Fruit fly (Drosophila melanogaster) whole organism, wandering third instar larva: Measurements from ENCODE around the gene Orc2.

Experiments
- Abd-B ChIP-seq: fragments of >200 bp; optimal IDR thresholded peaks from 2 replicates; lab custom pipeline; 2017; ENCODE audit warnings: missing biosample characterization, missing genetic modification characterization
- CG32264 ChIP-seq: fragments of 200-800 bp; sonication (Bioruptor generic); optimal IDR thresholded peaks from 2 replicates; lab custom pipeline; 2016; ENCODE audit warnings: missing biosample characterization, missing genetic modification characterization
- CG9705 ChIP-seq: fragments of 200-800 bp; sonication (Bioruptor generic); optimal IDR thresholded peaks from 2 replicates; lab custom pipeline; 2018; ENCODE audit warnings: missing biosample characterization, mild to moderate bottlenecking, missing genetic modification characterization
- Dif ChIP-seq: fragments of 200-275, 200-300 bp; sonication (Bioruptor generic); optimal IDR thresholded peaks from 2 replicates; lab custom pipeline; 2018; ENCODE audit warnings: missing biosample characterization, missing genetic modification characterization; ENCODE audit not compliant: partially characterized antibody
- GATAd ChIP-seq: sonication (Bioruptor generic); optimal IDR thresholded peaks from 2 replicates; lab custom pipeline; 2016; ENCODE audit warnings: missing biosample characterization, missing genetic modification characterization
- HLH106 ChIP-seq: fragments of 200-800 bp; optimal IDR thresholded peaks from 3 replicates; lab custom pipeline; 2019; ENCODE audit warnings: missing biosample characterization, mild to moderate bottlenecking, missing genetic modification characterization, moderate library complexity
- Hnf4 ChIP-seq: fragments of 200-800 bp; sonication (Bioruptor generic); optimal IDR thresholded peaks from 2 replicates; lab custom pipeline; 2016; ENCODE audit warnings: missing biosample characterization, mild to moderate bottlenecking, missing genetic modification characterization
- Hr78 ChIP-seq: fragments of >200 bp; optimal IDR thresholded peaks from 2 replicates; lab custom pipeline; 2017; ENCODE audit warnings: missing biosample characterization, missing genetic modification characterization
- Hr83 ChIP-seq: fragments of 200-300 bp; sonication (Bioruptor generic); optimal IDR thresholded peaks from 2 replicates; lab custom pipeline; 2016; ENCODE audit warnings: missing biosample characterization, mild to moderate bottlenecking, missing genetic modification characterization, moderate library complexity; ENCODE audit not compliant: poor library complexity, severe bottlenecking
- Jra ChIP-seq: sonication (Bioruptor generic); optimal IDR thresholded peaks from 2 replicates; lab custom pipeline; 2016; ENCODE audit warnings: missing biosample characterization, missing genetic modification characterization
- Mio ChIP-seq: sonication (Bioruptor generic); optimal IDR thresholded peaks from 2 replicates; lab custom pipeline; 2016; ENCODE audit warnings: missing biosample characterization, missing genetic modification characterization
- N ChIP-seq: fragments of >200 bp; optimal IDR thresholded peaks from 2 replicates; lab custom pipeline; 2018; ENCODE audit warnings: missing biosample characterization, missing external identifiers, missing genetic modification characterization
- OdsH ChIP-seq: fragments of 200-800 bp; sonication (Bioruptor generic); optimal IDR thresholded peaks from 2 replicates; lab custom pipeline; 2016; ENCODE audit warnings: missing biosample characterization, mild to moderate bottlenecking, missing genetic modification characterization
- Rel ChIP-seq, 2 experiments: fragments of 200-800 bp; sonication (Bioruptor generic) in 1 of 2; optimal IDR thresholded peaks; 2 replicates in 1 of 2; 3 replicates in 1 of 2; lab custom pipeline; 2016 to 2019; ENCODE audit warnings: mild to moderate bottlenecking in 2 of 2, missing biosample characterization in 2 of 2, missing genetic modification characterization in 2 of 2, moderate library complexity in 1 of 2
- Sp1 ChIP-seq: fragments of 200-800 bp; sonication (Bioruptor generic); optimal IDR thresholded peaks from 3 replicates; lab custom pipeline; 2019; ENCODE audit warnings: missing biosample characterization, mild to moderate bottlenecking, missing genetic modification characterization, moderate library complexity
- Vsx2 ChIP-seq: fragments of 200-300, 225-300 bp; sonication (Bioruptor generic); optimal IDR thresholded peaks from 2 replicates; lab custom pipeline; 2018; ENCODE audit warnings: missing biosample characterization, missing genetic modification characterization; ENCODE audit not compliant: partially characterized antibody
- br ChIP-seq: fragments of 200-800 bp; sonication (Bioruptor generic); optimal IDR thresholded peaks from 2 replicates; lab custom pipeline; 2016; ENCODE audit warnings: missing biosample characterization, missing genetic modification characterization
- brk ChIP-seq: fragments of 200-800 bp; sonication (Bioruptor generic); optimal IDR thresholded peaks from 2 replicates; lab custom pipeline; 2016; ENCODE audit warnings: missing biosample characterization, mild to moderate bottlenecking, missing genetic modification characterization
- dl ChIP-seq, 2 experiments: fragments of 175-275, 200-275 bp in 1 of 2; fragments of 200-275 bp in 1 of 2; sonication (Bioruptor generic); optimal IDR thresholded peaks; lab custom pipeline; 2018; ENCODE audit warnings: mild to moderate bottlenecking in 2 of 2, missing biosample characterization in 2 of 2, missing genetic modification characterization in 2 of 2, moderate library complexity in 2 of 2; ENCODE audit not compliant: partially characterized antibody in 2 of 2, insufficient read depth in 1 of 2
- dmrt93B ChIP-seq: fragments of 200-800 bp; sonication (Bioruptor generic); optimal IDR thresholded peaks from 2 replicates; lab custom pipeline; 2018; ENCODE audit warnings: missing biosample characterization, mild to moderate bottlenecking, missing genetic modification characterization
- ey ChIP-seq: fragments of 200-800 bp; sonication (Bioruptor generic); optimal IDR thresholded peaks from 2 replicates; lab custom pipeline; 2016; ENCODE audit warnings: missing biosample characterization, missing genetic modification characterization
- foxo ChIP-seq, 2 experiments: fragments of 200-800 bp; sonication (Bioruptor generic); optimal IDR thresholded peaks; 2 replicates in 1 of 2; 3 replicates in 1 of 2; lab custom pipeline; 2016 to 2017; ENCODE audit warnings: missing biosample characterization in 2 of 2, missing genetic modification characterization in 2 of 2
- fru ChIP-seq: fragments of 200-800 bp; sonication (Bioruptor generic); optimal IDR thresholded peaks from 3 replicates; lab custom pipeline; 2016; ENCODE audit warnings: missing biosample characterization, mild to moderate bottlenecking, missing genetic modification characterization
- h ChIP-seq: fragments of 200-800 bp; sonication (Bioruptor generic); optimal IDR thresholded peaks from 3 replicates; lab custom pipeline; 2016; ENCODE audit warnings: missing biosample characterization, mild to moderate bottlenecking, missing genetic modification characterization
- jim ChIP-seq: fragments of 175-275, 200-325 bp; sonication (Bioruptor generic); optimal IDR thresholded peaks from 2 replicates; lab custom pipeline; 2016; ENCODE audit warnings: missing biosample characterization, mild to moderate bottlenecking, missing genetic modification characterization
- lola ChIP-seq: fragments of >200 bp; optimal IDR thresholded peaks from 2 replicates; lab custom pipeline; 2017; ENCODE audit warnings: missing biosample characterization, missing genetic modification characterization
- psq ChIP-seq: fragments of 200-800 bp; sonication (Bioruptor generic); optimal IDR thresholded peaks from 3 replicates; lab custom pipeline; 2017; ENCODE audit warnings: missing biosample characterization, mild to moderate bottlenecking, missing genetic modification characterization, moderate library complexity
- rgr ChIP-seq: fragments of 200-800 bp; sonication (Bioruptor generic); optimal IDR thresholded peaks from 3 replicates; lab custom pipeline; 2016; ENCODE audit warnings: missing biosample characterization, mild to moderate bottlenecking, missing genetic modification characterization
- sage ChIP-seq: fragments of 200-800 bp; sonication (Bioruptor generic); optimal IDR thresholded peaks from 2 replicates; lab custom pipeline; 2016; ENCODE audit warnings: missing biosample characterization, mild to moderate bottlenecking, missing genetic modification characterization
- sv ChIP-seq: fragments of 200-800 bp; sonication (Bioruptor generic); optimal IDR thresholded peaks from 3 replicates; lab custom pipeline; 2016; ENCODE audit warnings: missing biosample characterization, missing genetic modification characterization
- tai ChIP-seq: sonication (Bioruptor generic); optimal IDR thresholded peaks from 2 replicates; lab custom pipeline; 2016; ENCODE audit warnings: missing biosample characterization, missing genetic modification characterization
- usp ChIP-seq: fragments of >200 bp; optimal IDR thresholded peaks from 2 replicates; lab custom pipeline; 2017; ENCODE audit warnings: missing biosample characterization, missing genetic modification characterization
- woc ChIP-seq: sonication (Bioruptor generic); optimal IDR thresholded peaks from 2 replicates; lab custom pipeline; 2016; ENCODE audit warnings: missing biosample characterization, mild to moderate bottlenecking, missing genetic modification characterization

Orc2 gene

dm6 chr3R:13941390-13941789 is 23.3 kb upstream of the Orc2 start:
- no peak for TF ChIP-seq usp (GFP tag; lab: Kevin White, UChicago)
- TF ChIP-seq HLH106 (tag; lab: Kevin White, UChicago): peak; percentile 65
- peak; percentile 65 for TF ChIP-seq h
- TF ChIP-seq dl (GFP tag; optimal IDR thresholded peaks at IDR 0.05; lab: Kevin White, UChicago; ENCODE audit: insufficient read depth in 1 of 2, partially characterized antibody in 2 of 2): no peak
- TF ChIP-seq fru: peak; percentile 63
- peak; percentile 6 for TF ChIP-seq tai (GFP tag; lab: Kevin White, UChicago)
- no peak for TF ChIP-seq Mio (GFP tag; lab: Kevin White, UChicago)
- peak; percentile 29 for TF ChIP-seq woc (GFP tag; lab: Kevin White, UChicago)
- TF ChIP-seq Abd-B (GFP tag; lab: Kevin White, UChicago): no peak
- no peak for TF ChIP-seq CG32264 (GFP tag; lab: Kevin White, UChicago)
- TF ChIP-seq ey (GFP tag; lab: Kevin White, UChicago): peak; percentile 45
- TF ChIP-seq sv (GFP tag; lab: Kevin White, UChicago): no peak
- peak; percentile 59 for TF ChIP-seq OdsH (GFP tag; lab: Kevin White, UChicago)
- peak in 1 of 2 experiments; percentile 70 for TF ChIP-seq foxo (GFP tag; optimal IDR thresholded peaks at IDR 0.05; lab: Kevin White, UChicago)
- no peak for TF ChIP-seq Vsx2
- TF ChIP-seq jim (GFP tag; lab: Kevin White, UChicago): no peak
- TF ChIP-seq psq: peak; percentile 28
- TF ChIP-seq sage (GFP tag; lab: Kevin White, UChicago): peak; percentile 4
- TF ChIP-seq br (GFP tag; lab: Kevin White, UChicago): peak; percentile 20
- peak; percentile 22 for TF ChIP-seq CG9705 (GFP tag; lab: Kevin White, UChicago)
- TF ChIP-seq rgr: peak; percentile 52
- TF ChIP-seq Sp1: peak; percentile 64
- peak; percentile 50 for TF ChIP-seq dmrt93B (GFP tag; lab: Kevin White, UChicago)
- no peak for TF ChIP-seq Hnf4 (GFP tag; lab: Kevin White, UChicago)
- peak; percentile 17 for TF ChIP-seq brk
- TF ChIP-seq Hr83 (GFP tag; lab: Kevin White, UChicago): no peak
- TF ChIP-seq Hr78 (GFP tag; lab: Kevin White, UChicago): no peak
- no peak for TF ChIP-seq GATAd (GFP tag; lab: Kevin White, UChicago)
- no peak for TF ChIP-seq Dif

DNA sequence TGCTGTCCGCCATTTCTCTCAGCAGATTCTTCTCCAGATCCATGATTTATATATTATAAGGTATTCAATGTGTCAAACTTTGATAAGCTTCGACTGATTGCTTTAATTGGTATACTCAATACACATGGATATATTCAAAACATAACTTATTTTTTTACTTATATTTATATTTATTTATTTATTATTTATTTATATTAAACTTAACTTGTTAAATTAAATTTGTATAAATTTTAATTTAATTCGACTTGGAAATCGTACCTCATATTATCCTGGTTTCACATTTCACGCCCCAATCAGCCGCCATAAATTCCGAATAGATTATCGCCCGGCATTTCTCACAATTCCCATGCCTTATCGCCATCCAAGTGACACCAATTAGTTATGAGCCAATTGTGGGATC is 21.3 kb upstream of the Orc2 start, which contains the start of gene Art9:
Gene Art9, minus strand, starts transcription at position 101 of the 400 bp plus-strand sequence.
- no peak for TF ChIP-seq HLH106 (tag; lab: Kevin White, UChicago)
- TF ChIP-seq N (GFP tag; lab: Kevin White, UChicago): no peak
- no peak for TF ChIP-seq Dif
- no peak for TF ChIP-seq sv (GFP tag; lab: Kevin White, UChicago)

DNA sequence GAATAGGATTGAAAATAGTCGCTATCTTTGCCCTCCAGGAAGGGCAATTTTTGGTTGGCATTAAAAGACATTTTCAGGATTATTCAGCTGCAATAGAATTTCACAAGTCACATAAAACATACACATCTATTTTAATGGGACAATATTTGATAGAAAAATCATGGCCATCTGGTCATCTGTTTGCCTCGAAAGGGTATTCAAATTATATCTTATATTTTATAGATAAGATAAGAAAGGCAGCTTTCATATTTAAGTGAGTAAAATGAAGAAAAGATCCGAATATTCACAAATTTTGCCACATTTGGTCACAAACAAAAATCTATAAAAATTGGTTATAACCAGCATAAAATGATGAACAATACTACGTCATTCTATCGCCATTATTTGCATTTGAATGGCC is 19.0 kb upstream of the Orc2 start, which contains the start of gene Art6:
Gene Art6, minus strand, starts transcription at position 101 of the 400 bp plus-strand sequence.
- TF ChIP-seq Rel (GFP tag; optimal IDR thresholded peaks at IDR 0.05; lab: Kevin White, UChicago) (no peak), Rel (tag; optimal IDR thresholded peaks at IDR 0.05; lab: Kevin White, UChicago) (no peak)

dm6 chr3R:13946117-13946516 is 18.6 kb upstream of the Orc2 start:
- TF ChIP-seq lola (GFP tag; lab: Kevin White, UChicago): no peak
- TF ChIP-seq CG9705 (GFP tag; lab: Kevin White, UChicago): no peak
- TF ChIP-seq GATAd (GFP tag; lab: Kevin White, UChicago): no peak
- TF ChIP-seq woc (GFP tag; lab: Kevin White, UChicago): no peak
- no peak for TF ChIP-seq N (GFP tag; lab: Kevin White, UChicago)

DNA sequence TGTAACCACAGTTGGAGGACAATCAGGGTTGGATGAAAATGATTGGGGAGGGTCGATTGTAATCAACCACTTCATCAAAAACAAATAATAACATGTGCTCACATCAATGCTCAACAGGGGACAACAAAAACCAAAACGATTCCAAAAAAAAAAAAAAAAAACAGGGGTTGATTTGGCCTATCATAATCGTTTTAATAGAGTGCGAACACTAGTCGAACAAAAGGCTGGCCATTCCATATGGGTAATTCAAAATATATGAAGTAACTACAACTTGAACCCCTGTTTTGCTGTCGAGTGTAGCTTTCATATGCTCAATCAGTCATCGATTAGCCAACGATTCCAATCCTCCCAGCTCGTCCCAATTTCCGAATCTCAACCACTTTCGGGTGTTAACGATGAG is 17.3 kb upstream of the Orc2 start:
- TF ChIP-seq woc (GFP tag; lab: Kevin White, UChicago): no peak
- TF ChIP-seq Hr83 (GFP tag; lab: Kevin White, UChicago): no peak
- no peak for TF ChIP-seq ey (GFP tag; lab: Kevin White, UChicago)
- no peak for TF ChIP-seq GATAd (GFP tag; lab: Kevin White, UChicago)
- TF ChIP-seq Sp1: no peak
- TF ChIP-seq lola (GFP tag; lab: Kevin White, UChicago): no peak
- no peak for TF ChIP-seq OdsH (GFP tag; lab: Kevin White, UChicago)
- no peak for TF ChIP-seq Jra (GFP tag; lab: Kevin White, UChicago)
- no peak for TF ChIP-seq br (GFP tag; lab: Kevin White, UChicago)
